Worm (Caenorhabditis elegans): Measurements from ENCODE around the gene T19D12.2.
"Not testable (repeated sequence)": the region's sequence is repeated elsewhere in the genome, so short reads cannot be mapped to it uniquely, and the experiment has no call there.

T19D12.2 gene

ce11 chrII:6661211-6661610, at the start of gene T19D12.2:
TSS of gene T19D12.2 (plus strand) at chrII:6661335.
- TF ChIP-seq dao-5 (tag; optimal IDR thresholded peaks at IDR 0.05) (no peak), W03F9.2 (tag; optimal IDR thresholded peaks at IDR 0.05) (no peak), him-1 (tag; optimal IDR thresholded peaks at IDR 0.05) (no peak)

ce11 chrII:6612544-6612943, 48.6 kb upstream of the T19D12.2 start:
- TF ChIP-seq W03F9.2 (tag; optimal IDR thresholded peaks at IDR 0.05) (no peak), him-1 (tag; optimal IDR thresholded peaks at IDR 0.05) (no peak), dao-5 (tag; optimal IDR thresholded peaks at IDR 0.05) (no peak)

- no peak for TF ChIP-seq him-1 (tag; optimal IDR thresholded peaks at IDR 0.05)
- TF ChIP-seq W03F9.2 (tag; optimal IDR thresholded peaks at IDR 0.05), result no peak
- no peak for TF ChIP-seq dao-5 (tag; optimal IDR thresholded peaks at IDR 0.05)
Measured at ce11 chrII:6614500-6614899, 46.6 kb upstream of the T19D12.2 start.

ce11 chrII:6615232-6616029, 45.7 kb upstream of the T19D12.2 start:
- TF ChIP-seq dao-5 (tag; optimal IDR thresholded peaks at IDR 0.05) (no peak), him-1 (tag; optimal IDR thresholded peaks at IDR 0.05) (no peak), W03F9.2 (tag; optimal IDR thresholded peaks at IDR 0.05) (no peak)

- TF ChIP-seq dao-5 (tag; optimal IDR thresholded peaks at IDR 0.05), result no peak
- no peak for TF ChIP-seq him-1 (tag; optimal IDR thresholded peaks at IDR 0.05)
- TF ChIP-seq W03F9.2 (tag; optimal IDR thresholded peaks at IDR 0.05), result no peak
Measured at ce11 chrII:6616135-6616534, 45.0 kb upstream of the T19D12.2 start.

- TF ChIP-seq W03F9.2 (tag; optimal IDR thresholded peaks at IDR 0.05) (no peak), him-1 (tag; optimal IDR thresholded peaks at IDR 0.05) (no peak)
Measured at ce11 chrII:6616770-6617169, 44.4 kb upstream of the T19D12.2 start, which contains the start of gene klf-3. TSS of gene klf-3 (plus strand) at chrII:6616878.

- no peak for TF ChIP-seq him-1 (tag; optimal IDR thresholded peaks at IDR 0.05)
- TF ChIP-seq W03F9.2 (tag; optimal IDR thresholded peaks at IDR 0.05), result no peak
- TF ChIP-seq dao-5 (tag; optimal IDR thresholded peaks at IDR 0.05), result no peak
Measured at ce11 chrII:6619007-6619406, 42.1 kb upstream of the T19D12.2 start.

- TF ChIP-seq him-1 (tag; optimal IDR thresholded peaks at IDR 0.05) (no peak), W03F9.2 (tag; optimal IDR thresholded peaks at IDR 0.05) (no peak), dao-5 (tag; optimal IDR thresholded peaks at IDR 0.05) (no peak)
Measured at ce11 chrII:6621886-6622285, 39.2 kb upstream of the T19D12.2 start, which contains the start of gene F54H5.3. TSS of gene F54H5.3 (plus strand) at chrII:6622186.

- TF ChIP-seq dao-5 (tag; optimal IDR thresholded peaks at IDR 0.05) (no peak), W03F9.2 (tag; optimal IDR thresholded peaks at IDR 0.05) (no peak), him-1 (tag; optimal IDR thresholded peaks at IDR 0.05) (no peak)
Measured at ce11 chrII:6625302-6625701, 35.8 kb upstream of the T19D12.2 start, which contains the start of gene F54H5.14. TSS of gene F54H5.14 (minus strand) at chrII:6625402.

- TF ChIP-seq him-1, dao-5, W03F9.2 (tag; optimal IDR thresholded peaks at IDR 0.05): not testable (repeated sequence)
Measured at ce11 chrII:6627182-6627581, 34.0 kb upstream of the T19D12.2 start, which contains the start of the genes F54H5.5 and F54H5.2. TSS of gene F54H5.5 (minus strand) at chrII:6627282. TSS of gene F54H5.2 (plus strand) at chrII:6627484.

- TF ChIP-seq him-1 (tag; optimal IDR thresholded peaks at IDR 0.05) (no peak), dao-5 (tag; optimal IDR thresholded peaks at IDR 0.05) (no peak), W03F9.2 (tag; optimal IDR thresholded peaks at IDR 0.05) (no peak)
Measured at ce11 chrII:6628397-6628796, 32.7 kb upstream of the T19D12.2 start.

ce11 chrII:6629775-6630174, 31.4 kb upstream of the T19D12.2 start:
- TF ChIP-seq dao-5 (tag; optimal IDR thresholded peaks at IDR 0.05), result no peak
- no peak for TF ChIP-seq W03F9.2 (tag; optimal IDR thresholded peaks at IDR 0.05)
- TF ChIP-seq him-1 (tag; optimal IDR thresholded peaks at IDR 0.05), result no peak

ce11 chrII:6630811-6631210, 30.3 kb upstream of the T19D12.2 start, which contains the start of gene T19D12.4:
TSS of gene T19D12.4 (plus strand) at chrII:6631105.
- TF ChIP-seq dao-5 (tag; optimal IDR thresholded peaks at IDR 0.05) (no peak), W03F9.2 (tag; optimal IDR thresholded peaks at IDR 0.05) (no peak), him-1 (tag; optimal IDR thresholded peaks at IDR 0.05) (no peak)

- TF ChIP-seq dao-5 (tag; optimal IDR thresholded peaks at IDR 0.05) (no peak), W03F9.2 (tag; optimal IDR thresholded peaks at IDR 0.05) (no peak), him-1 (tag; optimal IDR thresholded peaks at IDR 0.05) (no peak)
Measured at ce11 chrII:6631995-6632394, 29.1 kb upstream of the T19D12.2 start.
